Worm (Caenorhabditis elegans) whole organism, young adult: ENCODE data around the gene tost-1.

ENCODE experiments used
- B0035.1 ChIP-seq: sonication (generic microtip); optimal IDR thresholded peaks from 2 replicates; lab custom pipeline; 2016; ENCODE audit warnings: missing genetic modification characterization, mild to moderate bottlenecking, missing compliant biosample characterization, missing genotype, missing genetic modification reagents
- B0261.1 ChIP-seq: sonication (generic microtip); optimal IDR thresholded peaks from 2 replicates; lab custom pipeline; 2016; ENCODE audit warnings: mild to moderate bottlenecking, missing genetic modification characterization, moderate library complexity, missing compliant biosample characterization
- D2030.7 ChIP-seq: fragments of 200-800 bp; sonication (Bioruptor generic); IDR thresholded peaks from 2 replicates; pipeline ENCODE4 v1.3.6; 2022; ENCODE audit warnings: missing genetic modification reagents, missing genetic modification characterization, missing compliant biosample characterization
- F22D6.2 ChIP-seq: sonication (generic microtip); optimal IDR thresholded peaks from 2 replicates; lab custom pipeline; 2016; ENCODE audit warnings: mild to moderate bottlenecking, missing genetic modification characterization, missing compliant biosample characterization
- F39B2.1 ChIP-seq: fragments of 200-800 bp; sonication (Bioruptor generic); IDR thresholded peaks from 2 replicates; pipeline ENCODE4 v1.3.6; 2022; ENCODE audit warnings: missing genetic modification reagents, missing genetic modification characterization, missing compliant biosample characterization
- F57A8.1 ChIP-seq: fragments of 200-800 bp; sonication (Bioruptor generic); optimal IDR thresholded peaks from 2 replicates; lab custom pipeline; 2018; ENCODE audit warnings: mild to moderate bottlenecking, missing genetic modification characterization, moderate library complexity, missing compliant biosample characterization
- K11D2.4 ChIP-seq: fragments of 200-800 bp; sonication (Bioruptor generic); IDR thresholded peaks from 2 replicates; pipeline ENCODE4 v1.3.6; 2022; ENCODE audit warnings: missing genetic modification reagents, missing genetic modification characterization, missing compliant biosample characterization
- K12H6.12 ChIP-seq: fragments of 200-800 bp; sonication (Bioruptor generic); optimal IDR thresholded peaks from 2 replicates; lab custom pipeline; 2018; ENCODE audit warnings: mild to moderate bottlenecking, missing genetic modification characterization, missing compliant biosample characterization
- akir-1 ChIP-seq: fragments of 200-800 bp; sonication (Bioruptor generic); optimal IDR thresholded peaks from 2 replicates; lab custom pipeline; 2018; ENCODE audit warnings: mild to moderate bottlenecking, missing genetic modification characterization, moderate library complexity, missing compliant biosample characterization
- athp-1 ChIP-seq: sonication (generic microtip); optimal IDR thresholded peaks from 2 replicates; lab custom pipeline; 2017; ENCODE audit warnings: mild to moderate bottlenecking, missing genetic modification characterization, missing compliant biosample characterization
- cebp-1 ChIP-seq, 2 experiments: fragments of 200-800 bp in 1 of 2; sonication (Bioruptor generic) in 1 of 2; sonication (generic microtip) in 1 of 2; IDR thresholded peaks in 1 of 2; optimal IDR thresholded peaks in 1 of 2; 2 replicates each; pipeline versions ENCODE4 v1.3.6 to Lab custom; 2017 to 2022; ENCODE audit warnings: missing compliant biosample characterization in 2 of 2, missing genetic modification characterization in 2 of 2, mild to moderate bottlenecking in 1 of 2, missing genetic modification reagents in 1 of 2, moderate library complexity in 1 of 2
- ceh-27 ChIP-seq: fragments of 200-800 bp; sonication (Bioruptor generic); optimal IDR thresholded peaks from 2 replicates; lab custom pipeline; 2018; ENCODE audit warnings: mild to moderate bottlenecking, missing genetic modification characterization, moderate library complexity, missing compliant biosample characterization
- ceh-58 ChIP-seq: fragments of 200-800 bp; sonication (Bioruptor generic); IDR thresholded peaks from 2 replicates; pipeline ENCODE4 v1.3.6; 2022; ENCODE audit warnings: missing genetic modification characterization, missing compliant biosample characterization
- ceh-79 ChIP-seq: sonication (generic microtip); optimal IDR thresholded peaks from 2 replicates; lab custom pipeline; 2017; ENCODE audit warnings: mild to moderate bottlenecking, missing genetic modification characterization, missing compliant biosample characterization
- dpl-1 ChIP-seq: fragments of 150-350 bp; optimal IDR thresholded peaks from 2 replicates; lab custom pipeline; 2014; ENCODE audit warnings: missing biosample characterization, missing genetic modification reagents, missing genetic modification characterization
- egrh-3 ChIP-seq: fragments of 200-800 bp; sonication (Bioruptor generic); IDR thresholded peaks from 2 replicates; pipeline ENCODE4 v1.3.6; 2022; ENCODE audit warnings: missing genetic modification reagents, missing genetic modification characterization, missing compliant biosample characterization
- ekl-4 ChIP-seq: fragments of 200-800 bp; sonication (Bioruptor generic); IDR thresholded peaks from 2 replicates; pipeline ENCODE4 v1.3.6; 2022; ENCODE audit warnings: missing genetic modification reagents, missing genetic modification characterization, missing compliant biosample characterization
- hlh-26 ChIP-seq: fragments of 200-800 bp; sonication (Bioruptor generic); conservative IDR thresholded peaks from 2 replicates; pipeline ENCODE4 v1.3.6; 2022; ENCODE audit warnings: missing genetic modification reagents, missing genetic modification characterization, missing compliant biosample characterization
- hrde-1 ChIP-seq: sonication (generic microtip); optimal IDR thresholded peaks from 2 replicates; lab custom pipeline; 2016; ENCODE audit warnings: missing genetic modification characterization, mild to moderate bottlenecking, missing compliant biosample characterization, moderate library complexity, missing genotype, missing genetic modification reagents, borderline replicate concordance
- let-526 ChIP-seq: fragments of 200-800 bp; sonication (Bioruptor generic); IDR thresholded peaks from 2 replicates; pipeline ENCODE4 v1.3.6; 2022; ENCODE audit warnings: missing genetic modification reagents, missing genetic modification characterization, missing compliant biosample characterization
- lin-26 ChIP-seq: fragments of 200-800 bp; sonication (Bioruptor generic); IDR thresholded peaks from 2 replicates; pipeline ENCODE4 v1.3.6; 2022; ENCODE audit warnings: missing genetic modification reagents, missing genetic modification characterization, missing compliant biosample characterization
- lin-35 ChIP-seq, 3 experiments: fragments of 150-350 bp in 2 of 3; sonication (generic microtip) in 1 of 3; optimal IDR thresholded peaks; 2 replicates each; lab custom pipeline; 2014 to 2018; ENCODE audit warnings: missing biosample characterization in 3 of 3, missing genetic modification characterization in 3 of 3, missing genetic modification reagents in 3 of 3
- lin-40 ChIP-seq: sonication (generic microtip); optimal IDR thresholded peaks from 2 replicates; lab custom pipeline; 2016; ENCODE audit warnings: missing genetic modification characterization, mild to moderate bottlenecking, missing compliant biosample characterization, missing genotype, missing genetic modification reagents
- lin-54 ChIP-seq: fragments of 200-800 bp; sonication (Bioruptor generic); optimal IDR thresholded peaks from 2 replicates; lab custom pipeline; 2018; ENCODE audit warnings: mild to moderate bottlenecking, missing genetic modification characterization, missing compliant biosample characterization
- lir-1 ChIP-seq: fragments of 200-800 bp; sonication (Bioruptor generic); conservative IDR thresholded peaks from 2 replicates; pipeline ENCODE4 v1.3.6; 2022; ENCODE audit warnings: missing genetic modification reagents, missing genetic modification characterization, missing compliant biosample characterization
- lsl-1 ChIP-seq: fragments of 200-800 bp; sonication (Bioruptor generic); optimal IDR thresholded peaks from 2 replicates; lab custom pipeline; 2018; ENCODE audit warnings: mild to moderate bottlenecking, missing genetic modification characterization, moderate library complexity, missing compliant biosample characterization
- madf-6 ChIP-seq: fragments of 200-800 bp; sonication (Bioruptor generic); IDR thresholded peaks from 2 replicates; pipeline ENCODE4 v1.3.6; 2022; ENCODE audit warnings: missing genetic modification reagents, missing genetic modification characterization, missing compliant biosample characterization
- madf-8 ChIP-seq: fragments of 200-800 bp; sonication (Bioruptor generic); conservative IDR thresholded peaks from 2 replicates; pipeline ENCODE4 v1.3.6; 2022; ENCODE audit warnings: missing genetic modification reagents, missing genetic modification characterization, missing compliant biosample characterization
- mcd-1 ChIP-seq: fragments of 200-800 bp; sonication (Bioruptor generic); IDR thresholded peaks from 2 replicates; pipeline ENCODE4 v1.3.6; 2022; ENCODE audit warnings: missing genetic modification reagents, missing genetic modification characterization, missing compliant biosample characterization
- nhr-80 ChIP-seq: sonication (generic microtip); optimal IDR thresholded peaks from 2 replicates; lab custom pipeline; 2016; ENCODE audit warnings: missing genetic modification characterization, missing compliant biosample characterization
- nhr-90 ChIP-seq: sonication (generic microtip); optimal IDR thresholded peaks from 2 replicates; lab custom pipeline; 2016; ENCODE audit warnings: missing genotype, mild to moderate bottlenecking, missing genetic modification characterization, missing compliant biosample characterization
- rec-8 ChIP-seq, 2 experiments: sonication (generic microtip); optimal IDR thresholded peaks; 2 replicates each; lab custom pipeline; 2016; ENCODE audit warnings: mild to moderate bottlenecking in 2 of 2, missing genetic modification characterization in 2 of 2, missing genetic modification reagents in 2 of 2, missing genotype in 2 of 2, missing biosample characterization in 1 of 2, missing compliant biosample characterization in 1 of 2, moderate library complexity in 1 of 2
- rpc-1 ChIP-seq, 2 experiments: fragments of 150-350 bp in 1 of 2; sonication (generic microtip) in 1 of 2; optimal IDR thresholded peaks; 2 replicates each; lab custom pipeline; 2014 to 2018; ENCODE audit warnings: missing biosample characterization in 1 of 2, missing genetic modification characterization in 1 of 2, missing genetic modification reagents in 1 of 2, missing genotype in 1 of 2
- sptf-2 ChIP-seq: fragments of 200-800 bp; sonication (Bioruptor generic); optimal IDR thresholded peaks from 2 replicates; lab custom pipeline; 2018; ENCODE audit warnings: mild to moderate bottlenecking, missing genetic modification characterization, missing compliant biosample characterization
- tlf-1 ChIP-seq: fragments of 200-800 bp; sonication (Bioruptor generic); optimal IDR thresholded peaks from 2 replicates; lab custom pipeline; 2018; ENCODE audit warnings: mild to moderate bottlenecking, missing genetic modification characterization, missing compliant biosample characterization
- unc-62 ChIP-seq: fragments of 150-350 bp; optimal IDR thresholded peaks from 2 replicates; lab custom pipeline; 2014; ENCODE audit warnings: missing biosample characterization, missing genetic modification reagents, missing genetic modification characterization
- ztf-18 ChIP-seq: sonication (generic microtip); optimal IDR thresholded peaks from 2 replicates; lab custom pipeline; 2016; ENCODE audit warnings: missing genotype, mild to moderate bottlenecking, missing genetic modification characterization, missing compliant biosample characterization
- ztf-26 ChIP-seq: sonication (generic microtip); optimal IDR thresholded peaks from 2 replicates; lab custom pipeline; 2017; ENCODE audit warnings: missing genetic modification characterization, missing compliant biosample characterization
- ztf-28 ChIP-seq: fragments of 200-800 bp; sonication (Bioruptor generic); IDR thresholded peaks from 2 replicates; pipeline ENCODE4 v1.3.6; 2022; ENCODE audit warnings: missing genetic modification reagents, missing genetic modification characterization, missing compliant biosample characterization
- ztf-3 ChIP-seq: fragments of 200-800 bp; sonication (Bioruptor generic); optimal IDR thresholded peaks from 2 replicates; lab custom pipeline; 2018; ENCODE audit warnings: mild to moderate bottlenecking, missing genetic modification characterization, missing compliant biosample characterization

tost-1 gene

DNA sequence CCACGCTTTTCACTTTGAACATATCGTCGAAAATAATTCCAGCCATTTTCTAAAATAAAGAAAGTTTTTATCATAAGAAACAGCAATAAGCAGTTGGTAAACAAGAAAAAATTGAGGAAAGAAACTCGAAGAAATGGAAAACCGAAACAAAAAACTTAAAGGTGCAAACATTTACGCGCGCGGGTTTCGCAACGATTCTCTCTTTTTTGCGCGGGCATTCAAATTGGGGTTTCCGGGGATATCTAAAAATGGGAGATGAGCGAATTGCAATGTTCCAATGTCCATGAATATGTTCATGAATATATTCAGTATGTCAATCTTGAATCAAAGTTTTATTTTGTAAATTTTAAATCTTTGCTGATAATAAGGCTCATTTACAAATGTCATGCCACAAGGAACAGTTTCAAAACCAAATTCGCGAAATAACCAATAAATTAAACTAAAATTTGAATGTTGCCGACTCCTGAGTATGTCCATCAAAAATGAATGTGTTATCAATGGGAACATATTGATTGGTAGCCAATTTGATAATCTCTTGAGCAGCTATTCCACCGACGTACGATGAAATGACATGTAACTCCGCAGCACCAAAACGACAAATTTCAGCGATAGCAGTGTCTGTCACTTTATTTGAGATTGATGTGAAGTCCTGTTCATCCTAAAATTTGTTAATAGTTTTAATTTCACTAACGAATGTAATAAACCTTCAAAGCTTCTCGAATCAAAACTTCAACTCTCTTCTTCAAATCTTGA is 40.0 kb upstream of the tost-1 start, which contains the start of gene rpb-8 (continued):
- TF ChIP-seq nhr-90 (no peak), F39B2.1 (no peak), rpc-1 (optimal IDR thresholded peaks at IDR 0.05; lab: Kevin White, UChicago) (no peak), rpc-1 (tag; optimal IDR thresholded peaks at IDR 0.05; lab: Kevin White, UChicago) (no peak), hlh-26 (GFP tag; lab: Robert Waterston, UW) (no peak), lin-54 (peak; percentile 87), sptf-2 (GFP tag; lab: Kevin White, UChicago) (no peak), lsl-1 (GFP tag; lab: Kevin White, UChicago) (peak; percentile 13), ceh-27 (no peak), egrh-3 (no peak), let-526 (GFP tag; lab: Robert Waterston, UW) (no peak), madf-6 (GFP tag; lab: Robert Waterston, UW) (peak; percentile 65; the same call in 1 of the 2 replicates), nhr-80 (tag; lab: Kevin White, UChicago) (peak; percentile 76), lin-35 (GFP tag; optimal IDR thresholded peaks at IDR 0.05; lab: Kevin White, UChicago) (peak in 1 of 3 experiments; percentile 72), tlf-1 (GFP tag; lab: Kevin White, UChicago) (no peak), ztf-3 (GFP tag; lab: Kevin White, UChicago) (no peak), lin-26 (GFP tag; lab: Robert Waterston, UW) (no peak), mcd-1 (GFP tag; lab: Robert Waterston, UW) (0 out of 2 replicates have a peak, but pooled peaks have one; percentile 30), ekl-4 (GFP tag; lab: Robert Waterston, UW) (no peak), dpl-1 (GFP tag; lab: Kevin White, UChicago) (peak; percentile 78), ztf-18 (tag; lab: Kevin White, UChicago) (no peak), D2030.7 (GFP tag; lab: Robert Waterston, UW) (0 out of 2 replicates have a peak, but pooled peaks have one; percentile 17), ztf-28 (peak; percentile 71; the same call in 1 of the 2 replicates), K12H6.12 (tag; lab: Kevin White, UChicago) (no peak), ceh-79 (tag; lab: Kevin White, UChicago) (no peak), cebp-1 (GFP tag; IDR thresholded peaks at IDR 0.05; lab: Robert Waterston, UW) (no peak), cebp-1 (tag; optimal IDR thresholded peaks at IDR 0.05; lab: Kevin White, UChicago) (peak; percentile 80), lir-1 (no peak), ztf-26 (tag; lab: Kevin White, UChicago) (no peak)
- TF ChIP-seq, all 124 proteins: peak for 18

DNA sequence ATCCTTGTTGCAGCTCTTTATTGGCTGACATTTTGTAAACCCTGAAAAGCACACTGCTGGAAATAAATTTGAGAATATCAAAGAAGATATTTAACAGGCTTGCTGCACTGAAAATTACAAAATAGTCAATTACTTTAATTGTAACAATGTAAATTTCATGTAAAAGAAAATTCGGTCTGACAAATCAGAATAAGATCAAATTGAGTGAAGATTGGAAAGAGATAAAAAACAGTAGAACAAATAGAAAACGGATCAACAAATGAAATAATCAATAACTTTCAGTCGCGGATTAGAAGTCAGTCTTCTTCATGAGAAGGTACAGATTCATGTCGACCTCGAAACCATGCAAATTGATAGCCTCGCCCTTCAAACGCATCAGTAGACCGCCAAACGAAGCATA is 39.0 kb upstream of the tost-1 start, which contains the start of gene rars-1:
rars-1 (minus strand) TSS at position 101 of the 400 bp plus-strand sequence.
- TF ChIP-seq unc-62 (GFP tag; lab: Kevin White, UChicago) (no peak), lin-54 (peak; percentile 14), ceh-58 (GFP tag; lab: Robert Waterston, UW) (0 out of 2 replicates have a peak, but pooled peaks have one; percentile 56)

- TF ChIP-seq F22D6.2 (tag; lab: Kevin White, UChicago): no peak
- TF ChIP-seq hrde-1: peak; percentile 19
These were observed 35.6 kb upstream of the tost-1 start for ce11 chrIII:4913736-4914135.

- no peak for TF ChIP-seq ceh-79 (tag; lab: Kevin White, UChicago)
- TF ChIP-seq madf-8: peak; percentile 36; the same call in 1 of the 2 replicates
- TF ChIP-seq nhr-80 (tag; lab: Kevin White, UChicago): no peak
- TF ChIP-seq lir-1: no peak
- no peak for TF ChIP-seq akir-1 (GFP tag; lab: Kevin White, UChicago)
- TF ChIP-seq mcd-1 (GFP tag; lab: Robert Waterston, UW): peak; percentile 48; the same call in 1 of the 2 replicates
- peak in 1 of 2 experiments; percentile 53 for TF ChIP-seq rec-8 (tag; optimal IDR thresholded peaks at IDR 0.05; lab: Kevin White, UChicago)
- TF ChIP-seq F57A8.1 (GFP tag; lab: Kevin White, UChicago): no peak
- TF ChIP-seq K11D2.4 (GFP tag; lab: Robert Waterston, UW): no peak
- no peak for TF ChIP-seq athp-1 (tag; lab: Kevin White, UChicago)
- peak; percentile 5 for TF ChIP-seq lin-40
- peak in 1 of 3 experiments; percentile 63 for TF ChIP-seq lin-35 (GFP tag; optimal IDR thresholded peaks at IDR 0.05; lab: Kevin White, UChicago)
- TF ChIP-seq ceh-27: peak; percentile 61
- TF ChIP-seq ztf-3 (GFP tag; lab: Kevin White, UChicago): no peak
- no peak for TF ChIP-seq B0261.1 (tag; lab: Kevin White, UChicago)
- no peak for TF ChIP-seq B0035.1 (tag; lab: Kevin White, UChicago)
These were observed 34.2 kb upstream of the tost-1 start, which contains the start of the genes F26F4.9 and cee-1 for ce11 chrIII:4912317-4912716. F26F4.9 (minus strand) TSS chrIII:4912521. cee-1 (plus strand) TSS chrIII:4912699.
